Worm (Caenorhabditis elegans) whole organism, L2 larva: ENCODE results near the gene znf-706.
A peak's percentile ranks its signal among the peaks of the same experiment; 100 is the strongest.

Experiments used
- C34F6.9 ChIP-seq: fragments of 150-350 bp; optimal IDR thresholded peaks from 2 replicates; lab custom pipeline; 2014; ENCODE audit warnings: missing biosample characterization, missing genetic modification characterization
- F13H6.1 ChIP-seq: sonication (generic microtip); optimal IDR thresholded peaks from 2 replicates; lab custom pipeline; 2016; ENCODE audit warnings: missing genetic modification characterization, missing compliant biosample characterization
- Y55F3AM.14 ChIP-seq: fragments of 200-800 bp; sonication (Bioruptor generic); optimal IDR thresholded peaks from 2 replicates; lab custom pipeline; 2018; ENCODE audit warnings: mild to moderate bottlenecking, missing genetic modification characterization, missing compliant biosample characterization
- ZK546.5 ChIP-seq: sonication (generic microtip); optimal IDR thresholded peaks from 2 replicates; lab custom pipeline; 2017; ENCODE audit warnings: missing biosample characterization, missing genetic modification characterization
- ama-1 ChIP-seq: fragments of 150-350 bp; optimal IDR thresholded peaks from 2 replicates; lab custom pipeline; 2018; ENCODE audit warnings: inconsistent platforms
- blmp-1 ChIP-seq: sonication (generic microtip); optimal IDR thresholded peaks from 2 replicates; lab custom pipeline; 2017; ENCODE audit warnings: missing genetic modification characterization, mild to moderate bottlenecking, missing compliant biosample characterization, antibody characterized with exemption, moderate library complexity; ENCODE audit not compliant: insufficient read depth
- ceh-16 ChIP-seq: fragments of 150-350 bp; optimal IDR thresholded peaks from 2 replicates; lab custom pipeline; 2014; ENCODE audit warnings: missing biosample characterization, missing genetic modification characterization
- crh-2 ChIP-seq: sonication (generic microtip); optimal IDR thresholded peaks from 2 replicates; lab custom pipeline; 2017; ENCODE audit warnings: missing biosample characterization, missing genetic modification characterization
- dmd-4 ChIP-seq: sonication (generic microtip); optimal IDR thresholded peaks from 2 replicates; lab custom pipeline; 2017; ENCODE audit warnings: missing biosample characterization, missing genetic modification characterization
- elt-1 ChIP-seq: fragments of 150-350 bp; optimal IDR thresholded peaks from 2 replicates; lab custom pipeline; 2014; ENCODE audit warnings: missing biosample characterization, missing genetic modification characterization
- fos-1 ChIP-seq: fragments of 150-350 bp; optimal IDR thresholded peaks from 2 replicates; lab custom pipeline; 2014; ENCODE audit warnings: missing biosample characterization, missing genetic modification characterization
- lin-11 ChIP-seq: fragments of 150-350 bp; sonication (generic microtip); optimal IDR thresholded peaks from 2 replicates; lab custom pipeline; 2014; ENCODE audit warnings: missing biosample characterization, missing genetic modification characterization, inconsistent platforms, mixed read lengths
- lin-13 ChIP-seq: fragments of 150-350 bp; optimal IDR thresholded peaks from 2 replicates; lab custom pipeline; 2014; ENCODE audit warnings: missing biosample characterization, missing genetic modification reagents, missing genetic modification characterization
- lin-39 ChIP-seq: fragments of 150-350 bp; optimal IDR thresholded peaks from 2 replicates; lab custom pipeline; 2014; ENCODE audit warnings: missing biosample characterization, missing genetic modification reagents, missing genetic modification characterization
- lsy-2 ChIP-seq, 2 experiments: fragments of 150-350 bp in 1 of 2; sonication (generic microtip) in 1 of 2; optimal IDR thresholded peaks; 2 replicates each; lab custom pipeline; 2014 to 2017; ENCODE audit warnings: missing biosample characterization in 2 of 2, missing genetic modification characterization in 2 of 2
- mbf-1 ChIP-seq: sonication (generic microtip); optimal IDR thresholded peaks from 2 replicates; lab custom pipeline; 2017; ENCODE audit warnings: missing biosample characterization, missing genetic modification characterization
- mdl-1 ChIP-seq, 2 experiments: fragments of 150-350 bp in 1 of 2; sonication (generic microtip) in 1 of 2; optimal IDR thresholded peaks; 2 replicates each; lab custom pipeline; 2017; ENCODE audit warnings: missing biosample characterization in 2 of 2, missing genetic modification characterization in 2 of 2
- nhr-10 ChIP-seq: sonication (generic microtip); optimal IDR thresholded peaks from 2 replicates; lab custom pipeline; 2017; ENCODE audit warnings: missing biosample characterization, missing genetic modification characterization
- nhr-11 ChIP-seq: fragments of 150-350 bp; optimal IDR thresholded peaks from 2 replicates; lab custom pipeline; 2014; ENCODE audit warnings: missing biosample characterization, missing genetic modification characterization
- nhr-129 ChIP-seq: fragments of 150-350 bp; optimal IDR thresholded peaks from 2 replicates; lab custom pipeline; 2014; ENCODE audit warnings: missing biosample characterization, missing genetic modification characterization
- nhr-21 ChIP-seq: fragments of 150-350 bp; optimal IDR thresholded peaks from 2 replicates; lab custom pipeline; 2014; ENCODE audit warnings: missing biosample characterization, missing genetic modification characterization
- nhr-23 ChIP-seq: fragments of 150-350 bp; optimal IDR thresholded peaks from 2 replicates; lab custom pipeline; 2014; ENCODE audit warnings: missing biosample characterization, missing genetic modification reagents, missing genetic modification characterization
- nhr-237 ChIP-seq: fragments of 150-350 bp; optimal IDR thresholded peaks from 2 replicates; lab custom pipeline; 2014; ENCODE audit warnings: missing biosample characterization, missing genetic modification characterization
- nhr-25 ChIP-seq: fragments of 150-350 bp; sonication (generic microtip); optimal IDR thresholded peaks from 3 replicates; lab custom pipeline; 2014; ENCODE audit warnings: missing biosample characterization, missing genetic modification characterization
- nhr-6 ChIP-seq: fragments of 150-350 bp; optimal IDR thresholded peaks from 2 replicates; lab custom pipeline; 2014; ENCODE audit warnings: missing biosample characterization, missing genetic modification characterization
- nhr-77 ChIP-seq: fragments of 150-350 bp; optimal IDR thresholded peaks from 2 replicates; lab custom pipeline; 2014; ENCODE audit warnings: missing biosample characterization, missing genetic modification characterization
- peb-1 ChIP-seq: fragments of 150-350 bp; optimal IDR thresholded peaks from 2 replicates; lab custom pipeline; 2014; ENCODE audit warnings: missing biosample characterization, missing genetic modification characterization
- sem-4 ChIP-seq: fragments of 150-350 bp; optimal IDR thresholded peaks from 2 replicates; lab custom pipeline; 2014; ENCODE audit warnings: missing biosample characterization, missing genetic modification reagents, missing genetic modification characterization
- skn-1 ChIP-seq: sonication (generic microtip); optimal IDR thresholded peaks from 2 replicates; lab custom pipeline; 2017; ENCODE audit warnings: missing biosample characterization, missing genetic modification characterization
- sma-3 ChIP-seq: sonication (generic microtip); optimal IDR thresholded peaks from 2 replicates; lab custom pipeline; 2016; ENCODE audit warnings: missing genetic modification reagents, missing genetic modification characterization, missing compliant biosample characterization
- unc-55 ChIP-seq: fragments of 150-350 bp; sonication (generic microtip); optimal IDR thresholded peaks from 3 replicates; lab custom pipeline; 2014; ENCODE audit warnings: missing biosample characterization, missing genetic modification reagents, missing genetic modification characterization
- unc-62 ChIP-seq: fragments of 150-350 bp; optimal IDR thresholded peaks from 2 replicates; lab custom pipeline; 2014; ENCODE audit warnings: missing biosample characterization, missing genetic modification reagents, missing genetic modification characterization
- zag-1 ChIP-seq: fragments of 150-350 bp; optimal IDR thresholded peaks from 2 replicates; lab custom pipeline; 2014; ENCODE audit warnings: missing biosample characterization, missing genetic modification characterization
- ztf-11 ChIP-seq: sonication (generic microtip); optimal IDR thresholded peaks from 2 replicates; lab custom pipeline; 2017; ENCODE audit warnings: missing biosample characterization, missing genetic modification characterization

znf-706 gene

ce11 chrIV:9098942-9099341 is 2.9 kb upstream of the znf-706 start, which contains the start of gene gldi-10:
Gene gldi-10 (plus strand): TSS chrIV:9099242.
- TF ChIP-seq blmp-1: no peak
- no peak for TF ChIP-seq F13H6.1

- TF ChIP-seq nhr-129 (tag; lab: Kevin White, UChicago): no peak
- no peak for TF ChIP-seq Y55F3AM.14 (GFP tag; lab: Kevin White, UChicago)
- TF ChIP-seq lin-39: no peak
- no peak for TF ChIP-seq elt-1 (tag; lab: Kevin White, UChicago)
- TF ChIP-seq mbf-1 (tag; lab: Kevin White, UChicago): no peak
- no peak for TF ChIP-seq mdl-1 (tag; optimal IDR thresholded peaks at IDR 0.05; lab: Kevin White, UChicago)
- TF ChIP-seq lsy-2 (tag; optimal IDR thresholded peaks at IDR 0.05; lab: Kevin White, UChicago): no peak
- TF ChIP-seq crh-2 (tag; lab: Kevin White, UChicago): no peak
- TF ChIP-seq sma-3 (GFP tag; lab: Kevin White, UChicago): no peak
- no peak for TF ChIP-seq nhr-10 (tag; lab: Kevin White, UChicago)
- no peak for TF ChIP-seq nhr-11 (tag; lab: Kevin White, UChicago)
- TF ChIP-seq skn-1 (tag; lab: Kevin White, UChicago): no peak
- TF ChIP-seq nhr-25 (tag; lab: Kevin White, UChicago): no peak
- no peak for TF ChIP-seq lin-13 (GFP tag; lab: Kevin White, UChicago)
- no peak for TF ChIP-seq lin-11
Measured at ce11 chrIV:9095553-9095952, 478 bp downstream of the znf-706 start, which contains the start of gene icln-1. Gene icln-1 (minus strand): TSS chrIV:9095653.

- TF ChIP-seq nhr-25 (tag; lab: Kevin White, UChicago) (no peak), nhr-77 (tag; lab: Kevin White, UChicago) (no peak), dmd-4 (tag; lab: Kevin White, UChicago) (no peak), unc-55 (GFP tag; lab: Kevin White, UChicago) (no peak), nhr-129 (tag; lab: Kevin White, UChicago) (no peak), nhr-10 (tag; lab: Kevin White, UChicago) (no peak)
Measured at ce11 chrIV:9094356-9094755, 1.7 kb downstream of the znf-706 start, which contains the start of gene mrpl-42. Gene mrpl-42 (minus strand): TSS chrIV:9094456.

ce11 chrIV:9093932-9094331 is 2.1 kb downstream of the znf-706 start, which contains the start of gene lpl-1:
Gene lpl-1 (minus strand): TSS chrIV:9094032.
- TF ChIP-seq ztf-11 (tag; lab: Kevin White, UChicago) (no peak), unc-62 (GFP tag; lab: Kevin White, UChicago) (no peak), fos-1 (no peak), ama-1 (lab: Kevin White, UChicago) (no peak), unc-55 (GFP tag; lab: Kevin White, UChicago) (no peak), mdl-1 (tag; optimal IDR thresholded peaks at IDR 0.05; lab: Kevin White, UChicago) (no peak), nhr-23 (tag; lab: Kevin White, UChicago) (no peak)

- peak in 1 of 2 experiments; percentile 31 for TF ChIP-seq lsy-2 (tag; optimal IDR thresholded peaks at IDR 0.05; lab: Kevin White, UChicago)
- TF ChIP-seq sma-3 (GFP tag; lab: Kevin White, UChicago): no peak
- TF ChIP-seq sem-4 (tag; lab: Kevin White, UChicago): peak; percentile 55
- no peak for TF ChIP-seq nhr-21 (tag; lab: Kevin White, UChicago)
- no peak for TF ChIP-seq nhr-237 (tag; lab: Kevin White, UChicago)
- no peak for TF ChIP-seq nhr-129 (tag; lab: Kevin White, UChicago)
- TF ChIP-seq zag-1: peak; percentile 36
- peak; percentile 24 for TF ChIP-seq crh-2 (tag; lab: Kevin White, UChicago)
- peak; percentile 22 for TF ChIP-seq F13H6.1
- TF ChIP-seq C34F6.9 (tag; lab: Kevin White, UChicago): peak; percentile 42
Measured at ce11 chrIV:9092011-9092410, 4.0 kb downstream of the znf-706 start.

ce11 chrIV:9090538-9091195 is 5.4 kb downstream of the znf-706 start:
- TF ChIP-seq nhr-129 (tag; lab: Kevin White, UChicago) (peak; percentile 51), ceh-16 (peak; percentile 25), nhr-77 (tag; lab: Kevin White, UChicago) (no peak), nhr-6 (tag; lab: Kevin White, UChicago) (peak; percentile 18), lsy-2 (tag; optimal IDR thresholded peaks at IDR 0.05; lab: Kevin White, UChicago) (no peak), F13H6.1 (peak; percentile 26), lin-11 (no peak), nhr-25 (tag; lab: Kevin White, UChicago) (peak; percentile 75), sma-3 (GFP tag; lab: Kevin White, UChicago) (peak; percentile 24), ZK546.5 (tag; lab: Kevin White, UChicago) (no peak), peb-1 (tag; lab: Kevin White, UChicago) (no peak)
